Fruit fly (Drosophila melanogaster) whole organism: ENCODE data around the gene MED18.

ENCODE experiments used
- CG8478 ChIP-seq: fragments of >200 bp; optimal IDR thresholded peaks from 2 replicates; lab custom pipeline; 2018; ENCODE audit warnings: inconsistent platforms
- Dll ChIP-seq: fragments of >200 bp; optimal IDR thresholded peaks from 2 replicates; lab custom pipeline; 2017
- pan ChIP-seq: fragments of >200 bp; optimal IDR thresholded peaks from 2 replicates; lab custom pipeline; 2017
- psq ChIP-seq: fragments of >200 bp; optimal IDR thresholded peaks from 2 replicates; lab custom pipeline; 2017
- usp ChIP-seq: fragments of >200 bp; optimal IDR thresholded peaks from 2 replicates; lab custom pipeline; 2017; ENCODE audit warnings: missing biosample characterization, missing genetic modification characterization, mixed read lengths

- TF ChIP-seq CG8478 (lab: Kevin White, UChicago) = no peak
- TF ChIP-seq usp (GFP tag; lab: Kevin White, UChicago) = no peak
- no peak for TF ChIP-seq pan (lab: Kevin White, UChicago)
- no peak for TF ChIP-seq Dll (lab: Kevin White, UChicago)
- no peak for TF ChIP-seq psq (lab: Kevin White, UChicago)
Observed at dm6 chrX:1831219-1831555, 34.5 kb upstream of the MED18 start.
